Worm (Caenorhabditis elegans) whole organism, young adult: ENCODE results near the gene C05C12.5.
A peak's percentile ranks its signal among the peaks of the same experiment; 100 is the strongest.

Experiments used
- C06A6.2 ChIP-seq: fragments of 200-800 bp; sonication (Bioruptor generic); conservative IDR thresholded peaks from 2 replicates; pipeline ENCODE4 v1.3.6; 2022; ENCODE audit warnings: missing genetic modification characterization, missing compliant biosample characterization
- C17E4.6 ChIP-seq: fragments of 200-800 bp; sonication (Bioruptor generic); IDR thresholded peaks from 2 replicates; pipeline ENCODE4 v1.3.6; 2022; ENCODE audit warnings: missing genetic modification reagents, missing genetic modification characterization, missing compliant biosample characterization
- D2030.7 ChIP-seq: fragments of 200-800 bp; sonication (Bioruptor generic); IDR thresholded peaks from 2 replicates; pipeline ENCODE4 v1.3.6; 2022; ENCODE audit warnings: missing genetic modification reagents, missing genetic modification characterization, missing compliant biosample characterization
- F10E7.11 ChIP-seq: sonication (generic microtip); optimal IDR thresholded peaks from 2 replicates; lab custom pipeline; 2017; ENCODE audit warnings: mild to moderate bottlenecking, missing genetic modification characterization, moderate library complexity, missing compliant biosample characterization
- F33H1.4 ChIP-seq: fragments of 200-800 bp; sonication (Bioruptor generic); IDR thresholded peaks from 2 replicates; pipeline ENCODE4 v1.3.6; 2022; ENCODE audit warnings: missing genetic modification reagents, missing genetic modification characterization, missing compliant biosample characterization
- F37B4.10 ChIP-seq: fragments of 200-800 bp; sonication (Bioruptor generic); IDR thresholded peaks from 2 replicates; pipeline ENCODE4 v1.3.6; 2022; ENCODE audit warnings: missing genetic modification characterization, missing compliant biosample characterization
- F39B2.1 ChIP-seq: fragments of 200-800 bp; sonication (Bioruptor generic); IDR thresholded peaks from 2 replicates; pipeline ENCODE4 v1.3.6; 2022; ENCODE audit warnings: missing genetic modification reagents, missing genetic modification characterization, missing compliant biosample characterization
- F52B5.7 ChIP-seq: sonication (generic microtip); optimal IDR thresholded peaks from 2 replicates; lab custom pipeline; 2016; ENCODE audit warnings: mild to moderate bottlenecking, missing genetic modification characterization, missing compliant biosample characterization
- Y53F4B.3 ChIP-seq: fragments of 200-800 bp; sonication (Bioruptor generic); IDR thresholded peaks from 2 replicates; pipeline ENCODE4 v1.3.6; 2022; ENCODE audit warnings: missing genetic modification reagents, missing genetic modification characterization, missing compliant biosample characterization
- Y67H2A.10 ChIP-seq: fragments of 200-800 bp; sonication (Bioruptor generic); conservative IDR thresholded peaks from 2 replicates; pipeline ENCODE4 v1.3.6; 2022; ENCODE audit warnings: missing genetic modification reagents, missing genetic modification characterization, missing compliant biosample characterization
- Y95B8A.8 ChIP-seq: fragments of 200-800 bp; sonication (Bioruptor generic); IDR thresholded peaks from 2 replicates; pipeline ENCODE4 v1.3.6; 2022; ENCODE audit warnings: missing genetic modification reagents, missing genetic modification characterization, missing compliant biosample characterization
- ZK185.1 ChIP-seq: sonication (generic microtip); optimal IDR thresholded peaks from 2 replicates; lab custom pipeline; 2016; ENCODE audit warnings: mild to moderate bottlenecking, missing genetic modification characterization, missing compliant biosample characterization; ENCODE audit not compliant: poor library complexity, severe bottlenecking
- attf-5 ChIP-seq: fragments of 200-800 bp; sonication (Bioruptor generic); optimal IDR thresholded peaks from 2 replicates; lab custom pipeline; 2018; ENCODE audit warnings: mild to moderate bottlenecking, missing genetic modification characterization, missing compliant biosample characterization
- attf-6 ChIP-seq: fragments of 200-800 bp; sonication (Bioruptor generic); IDR thresholded peaks from 2 replicates; pipeline ENCODE4 v1.3.6; 2022; ENCODE audit warnings: missing genetic modification reagents, missing genetic modification characterization, missing compliant biosample characterization
- cebp-1 ChIP-seq, 2 experiments: fragments of 200-800 bp in 1 of 2; sonication (Bioruptor generic) in 1 of 2; sonication (generic microtip) in 1 of 2; IDR thresholded peaks in 1 of 2; optimal IDR thresholded peaks in 1 of 2; 2 replicates each; pipeline versions ENCODE4 v1.3.6 to Lab custom; 2017 to 2022; ENCODE audit warnings: missing compliant biosample characterization in 2 of 2, missing genetic modification characterization in 2 of 2, mild to moderate bottlenecking in 1 of 2, missing genetic modification reagents in 1 of 2, moderate library complexity in 1 of 2
- ceh-40 ChIP-seq: fragments of 200-800 bp; sonication (Bioruptor generic); IDR thresholded peaks from 2 replicates; pipeline ENCODE4 v1.3.6; 2022; ENCODE audit warnings: missing genetic modification characterization, missing compliant biosample characterization
- ceh-91 ChIP-seq: fragments of 200-800 bp; sonication (Bioruptor generic); IDR thresholded peaks from 2 replicates; pipeline ENCODE4 v1.3.6; 2022; ENCODE audit warnings: missing genetic modification reagents, missing genetic modification characterization, missing compliant biosample characterization
- ekl-4 ChIP-seq: fragments of 200-800 bp; sonication (Bioruptor generic); IDR thresholded peaks from 2 replicates; pipeline ENCODE4 v1.3.6; 2022; ENCODE audit warnings: missing genetic modification reagents, missing genetic modification characterization, missing compliant biosample characterization
- hlh-12 ChIP-seq: sonication (generic microtip); optimal IDR thresholded peaks from 2 replicates; lab custom pipeline; 2016; ENCODE audit warnings: missing genetic modification characterization, missing compliant biosample characterization
- hmg-1.2 ChIP-seq: fragments of 200-800 bp; sonication (Bioruptor generic); IDR thresholded peaks from 2 replicates; pipeline ENCODE4 v1.3.6; 2022; ENCODE audit warnings: missing genetic modification reagents, missing genetic modification characterization, missing compliant biosample characterization
- lin-40 ChIP-seq: sonication (generic microtip); optimal IDR thresholded peaks from 2 replicates; lab custom pipeline; 2016; ENCODE audit warnings: missing genetic modification characterization, mild to moderate bottlenecking, missing compliant biosample characterization, missing genotype, missing genetic modification reagents
- lsl-1 ChIP-seq: fragments of 200-800 bp; sonication (Bioruptor generic); optimal IDR thresholded peaks from 2 replicates; lab custom pipeline; 2018; ENCODE audit warnings: mild to moderate bottlenecking, missing genetic modification characterization, moderate library complexity, missing compliant biosample characterization
- madf-3 ChIP-seq: fragments of 200-800 bp; sonication (Bioruptor generic); IDR thresholded peaks from 2 replicates; pipeline ENCODE4 v1.3.6; 2022; ENCODE audit warnings: missing genetic modification reagents, missing genetic modification characterization, missing compliant biosample characterization
- madf-6 ChIP-seq: fragments of 200-800 bp; sonication (Bioruptor generic); IDR thresholded peaks from 2 replicates; pipeline ENCODE4 v1.3.6; 2022; ENCODE audit warnings: missing genetic modification reagents, missing genetic modification characterization, missing compliant biosample characterization
- madf-8 ChIP-seq: fragments of 200-800 bp; sonication (Bioruptor generic); conservative IDR thresholded peaks from 2 replicates; pipeline ENCODE4 v1.3.6; 2022; ENCODE audit warnings: missing genetic modification reagents, missing genetic modification characterization, missing compliant biosample characterization
- mcd-1 ChIP-seq: fragments of 200-800 bp; sonication (Bioruptor generic); IDR thresholded peaks from 2 replicates; pipeline ENCODE4 v1.3.6; 2022; ENCODE audit warnings: missing genetic modification reagents, missing genetic modification characterization, missing compliant biosample characterization
- nhr-80 ChIP-seq: sonication (generic microtip); optimal IDR thresholded peaks from 2 replicates; lab custom pipeline; 2016; ENCODE audit warnings: missing genetic modification characterization, missing compliant biosample characterization
- rcor-1 ChIP-seq: fragments of 200-800 bp; sonication (Bioruptor generic); IDR thresholded peaks from 2 replicates; pipeline ENCODE4 v1.3.6; 2022; ENCODE audit warnings: missing genetic modification reagents, missing genetic modification characterization, missing compliant biosample characterization
- snpc-1.1 ChIP-seq: sonication (generic microtip); optimal IDR thresholded peaks from 2 replicates; lab custom pipeline; 2017; ENCODE audit warnings: missing genetic modification characterization, mild to moderate bottlenecking, missing compliant biosample characterization, antibody characterized with exemption, moderate library complexity, missing genotype, missing genetic modification reagents; ENCODE audit not compliant: insufficient read depth
- snpc-1.3 ChIP-seq: sonication (generic microtip); optimal IDR thresholded peaks from 2 replicates; lab custom pipeline; 2017; ENCODE audit warnings: missing genetic modification characterization, mild to moderate bottlenecking, missing compliant biosample characterization, antibody characterized with exemption, moderate library complexity, missing genotype, missing genetic modification reagents; ENCODE audit not compliant: insufficient read depth
- xnd-1 ChIP-seq: sonication (generic microtip); optimal IDR thresholded peaks from 2 replicates; lab custom pipeline; 2016; ENCODE audit warnings: missing genotype, missing genetic modification reagents, missing genetic modification characterization, missing compliant biosample characterization
- zfh-2 ChIP-seq: fragments of 200-800 bp; sonication (Bioruptor generic); conservative IDR thresholded peaks from 2 replicates; pipeline ENCODE4 v1.3.6; 2022; ENCODE audit warnings: missing genetic modification reagents, missing genetic modification characterization, missing compliant biosample characterization
- zim-3 ChIP-seq: sonication (generic microtip); optimal IDR thresholded peaks from 2 replicates; lab custom pipeline; 2017; ENCODE audit warnings: mild to moderate bottlenecking, missing genetic modification characterization, moderate library complexity, missing compliant biosample characterization
- ztf-25 ChIP-seq: fragments of 200-800 bp; sonication (Bioruptor generic); IDR thresholded peaks from 2 replicates; pipeline ENCODE4 v1.3.6; 2022; ENCODE audit warnings: missing genetic modification reagents, missing genetic modification characterization, missing compliant biosample characterization
- ztf-6 ChIP-seq: fragments of 200-800 bp; sonication (Bioruptor generic); IDR thresholded peaks from 2 replicates; pipeline ENCODE4 v1.3.6; 2022; ENCODE audit warnings: missing genetic modification reagents, missing genetic modification characterization, missing compliant biosample characterization

C05C12.5 gene

ce11 chrIV:11306548-11306947 is 45.6 kb upstream of the C05C12.5 start, which contains the start of gene B0035.13:
B0035.13 (minus strand) TSS chrIV:11306720.
- TF ChIP-seq attf-5 (GFP tag; lab: Kevin White, UChicago) (no peak), zim-3 (tag; lab: Kevin White, UChicago) (no peak), nhr-80 (peak; percentile 18), madf-3 (GFP tag; lab: Robert Waterston, UW) (no peak), F39B2.1 (GFP tag; lab: Robert Waterston, UW) (no peak), lin-40 (tag; lab: Kevin White, UChicago) (no peak), zfh-2 (GFP tag; lab: Robert Waterston, UW) (no peak), snpc-1.1 (tag; lab: Kevin White, UChicago) (no peak)

- TF ChIP-seq ekl-4 (GFP tag; lab: Robert Waterston, UW) (no peak), ceh-40 (GFP tag; lab: Robert Waterston, UW) (no peak), F52B5.7 (tag; lab: Kevin White, UChicago) (no peak), ztf-6 (GFP tag; lab: Robert Waterston, UW) (no peak), rcor-1 (GFP tag; lab: Robert Waterston, UW) (no peak), nhr-80 (no peak), Y95B8A.8 (GFP tag; lab: Robert Waterston, UW) (no peak), snpc-1.3 (tag; lab: Kevin White, UChicago) (no peak), F10E7.11 (no peak), madf-6 (GFP tag; lab: Robert Waterston, UW) (no peak), Y67H2A.10 (GFP tag; lab: Robert Waterston, UW) (no peak), F37B4.10 (no peak), C06A6.2 (no peak), madf-3 (GFP tag; lab: Robert Waterston, UW) (no peak), F39B2.1 (GFP tag; lab: Robert Waterston, UW) (no peak)
- TF ChIP-seq, all 124 proteins: peak for 0
Observed at ce11 chrIV:11304970-11305369, 44.0 kb upstream of the C05C12.5 start.

- TF ChIP-seq ZK185.1 (no peak), madf-8 (peak; percentile 34; the same call in 1 of the 2 replicates), madf-6 (GFP tag; lab: Robert Waterston, UW) (peak; percentile 78), lsl-1 (GFP tag; lab: Kevin White, UChicago) (peak; percentile 82), ceh-91 (GFP tag; lab: Robert Waterston, UW) (no peak), hlh-12 (tag; lab: Kevin White, UChicago) (no peak), C17E4.6 (no peak), hmg-1.2 (GFP tag; lab: Robert Waterston, UW) (peak; percentile 30; the same call in 1 of the 2 replicates), Y53F4B.3 (no peak), attf-5 (GFP tag; lab: Kevin White, UChicago) (peak; percentile 56), D2030.7 (GFP tag; lab: Robert Waterston, UW) (0 out of 2 replicates have a peak, but pooled peaks have one; percentile 19), xnd-1 (tag; lab: Kevin White, UChicago) (peak; percentile 69), attf-6 (GFP tag; lab: Robert Waterston, UW) (no peak), F33H1.4 (GFP tag; lab: Robert Waterston, UW) (peak; percentile 81), lin-40 (tag; lab: Kevin White, UChicago) (peak; percentile 19), cebp-1 (GFP tag; IDR thresholded peaks at IDR 0.05; lab: Robert Waterston, UW) (no peak), cebp-1 (tag; optimal IDR thresholded peaks at IDR 0.05; lab: Kevin White, UChicago) (peak; percentile 42), mcd-1 (peak; percentile 68), madf-3 (GFP tag; lab: Robert Waterston, UW) (0 out of 2 replicates have a peak, but pooled peaks have one; percentile 19), ztf-25 (no peak)
Observed at ce11 chrIV:11298154-11299086, 37.4 kb upstream of the C05C12.5 start, which contains the start of the genes B0035.15 and dnj-1. B0035.15 (minus strand) TSS chrIV:11298252. dnj-1 (plus strand) TSS chrIV:11299036.
